Fruit fly (Drosophila melanogaster) whole organism, prepupa: ENCODE results near the gene LanA.

Experiments used
- Blimp-1 ChIP-seq: fragments of 200-800 bp; sonication (Bioruptor generic); optimal IDR thresholded peaks from 3 replicates; lab custom pipeline; 2017; ENCODE audit warnings: missing biosample characterization, missing genetic modification characterization, mild to moderate bottlenecking, moderate library complexity, missing genetic modification reagents
- CG10631 ChIP-seq: fragments of 200-800 bp; sonication (Bioruptor generic); optimal IDR thresholded peaks from 2 replicates; lab custom pipeline; 2016; ENCODE audit warnings: missing biosample characterization, missing genetic modification characterization
- CG11294 ChIP-seq: fragments of 200-800 bp; sonication (Bioruptor generic); IDR thresholded peaks from 2 replicates; pipeline ENCODE4 v1.3.6; 2022; ENCODE audit warnings: missing biosample characterization, missing genetic modification characterization
- CG11762 ChIP-seq: fragments of 200-800 bp; sonication (Bioruptor generic); optimal IDR thresholded peaks from 3 replicates; lab custom pipeline; 2016; ENCODE audit warnings: missing biosample characterization, missing genetic modification characterization; ENCODE audit not compliant: insufficient read depth
- CG11902 ChIP-seq: fragments of 200-800 bp; sonication (Bioruptor generic); optimal IDR thresholded peaks from 3 replicates; lab custom pipeline; 2016; ENCODE audit warnings: missing biosample characterization, missing genetic modification characterization
- CG1621 ChIP-seq: fragments of 200-800 bp; sonication (Bioruptor generic); optimal IDR thresholded peaks from 3 replicates; lab custom pipeline; 2018; ENCODE audit warnings: missing biosample characterization, mild to moderate bottlenecking, missing genetic modification characterization
- CG3032 ChIP-seq: fragments of 200-800 bp; optimal IDR thresholded peaks from 2 replicates; lab custom pipeline; 2019; ENCODE audit warnings: missing biosample characterization, mild to moderate bottlenecking, missing genetic modification characterization, moderate library complexity
- CG31627 ChIP-seq: fragments of 200-800 bp; sonication (Bioruptor generic); optimal IDR thresholded peaks from 3 replicates; lab custom pipeline; 2016; ENCODE audit warnings: missing biosample characterization, missing genetic modification characterization
- CG32006 ChIP-seq: fragments of 200-800 bp; sonication (Bioruptor generic); optimal IDR thresholded peaks from 3 replicates; lab custom pipeline; 2017; ENCODE audit warnings: missing biosample characterization, mild to moderate bottlenecking, missing genetic modification characterization
- CG34406 ChIP-seq: fragments of 200-800 bp; sonication (Bioruptor generic); optimal IDR thresholded peaks from 3 replicates; lab custom pipeline; 2016; ENCODE audit warnings: missing biosample characterization, missing genetic modification characterization
- CG4318 ChIP-seq: fragments of 200-800 bp; sonication (Bioruptor generic); optimal IDR thresholded peaks from 3 replicates; lab custom pipeline; 2017; ENCODE audit warnings: missing biosample characterization, mild to moderate bottlenecking, missing genetic modification characterization
- CG6163 ChIP-seq: fragments of 200-800 bp; sonication (Bioruptor generic); IDR thresholded peaks from 3 replicates; pipeline ENCODE4 v1.3.6; 2022; ENCODE audit warnings: missing biosample characterization, missing genetic modification characterization
- CG6276 ChIP-seq: fragments of 200-800 bp; sonication (Bioruptor generic); optimal IDR thresholded peaks from 2 replicates; lab custom pipeline; 2017; ENCODE audit warnings: missing biosample characterization, mild to moderate bottlenecking, missing genetic modification characterization
- CG6792 ChIP-seq: fragments of 200-800 bp; sonication (Bioruptor generic); optimal IDR thresholded peaks from 3 replicates; lab custom pipeline; 2016; ENCODE audit warnings: missing biosample characterization, missing genetic modification characterization
- CG6808 ChIP-seq: fragments of 200-800 bp; sonication (Bioruptor generic); optimal IDR thresholded peaks from 3 replicates; lab custom pipeline; 2017; ENCODE audit warnings: missing biosample characterization, missing genetic modification characterization, mild to moderate bottlenecking, moderate library complexity, missing genetic modification reagents
- CG6854 ChIP-seq: fragments of 200-800 bp; sonication (Bioruptor generic); optimal IDR thresholded peaks from 2 replicates; lab custom pipeline; 2017; ENCODE audit warnings: missing biosample characterization, mild to moderate bottlenecking, missing genetic modification characterization
- CG7368 ChIP-seq: fragments of 200-800 bp; sonication (Bioruptor generic); optimal IDR thresholded peaks from 3 replicates; lab custom pipeline; 2016; ENCODE audit warnings: missing biosample characterization, missing genetic modification characterization
- CG8119 ChIP-seq: fragments of 200-800 bp; sonication (Bioruptor generic); IDR thresholded peaks from 3 replicates; pipeline ENCODE4 v1.3.6; 2022; ENCODE audit warnings: missing biosample characterization, missing genetic modification characterization
- CG8319 ChIP-seq: fragments of 200-800 bp; sonication (Bioruptor generic); optimal IDR thresholded peaks from 3 replicates; lab custom pipeline; 2016; ENCODE audit warnings: missing biosample characterization, missing genetic modification characterization
- CG8632 ChIP-seq: fragments of 200-800 bp; sonication (Bioruptor generic); optimal IDR thresholded peaks from 3 replicates; lab custom pipeline; 2016; ENCODE audit warnings: missing biosample characterization, missing genetic modification characterization
- CG9139 ChIP-seq: fragments of 200-800 bp; sonication (Bioruptor generic); optimal IDR thresholded peaks from 3 replicates; lab custom pipeline; 2017; ENCODE audit warnings: missing biosample characterization, mild to moderate bottlenecking, missing genetic modification characterization
- Eip75B ChIP-seq: fragments of 200-800 bp; sonication (Bioruptor generic); optimal IDR thresholded peaks from 3 replicates; lab custom pipeline; 2016; ENCODE audit warnings: missing biosample characterization, missing genetic modification characterization
- Eip78C ChIP-seq: fragments of 200-800 bp; sonication (Bioruptor generic); peaks from one replicate; lab custom pipeline; 2016; ENCODE audit warnings: missing biosample characterization, missing genetic modification characterization
- Eip93F ChIP-seq: fragments of 200-800 bp; sonication (Bioruptor generic); optimal IDR thresholded peaks from 2 replicates; lab custom pipeline; 2016; ENCODE audit warnings: missing biosample characterization, mild to moderate bottlenecking, missing genetic modification characterization
- Ets21C ChIP-seq: fragments of 200-800 bp; sonication (Bioruptor generic); optimal IDR thresholded peaks from 3 replicates; lab custom pipeline; 2016; ENCODE audit warnings: missing biosample characterization, missing genetic modification characterization
- Ets96B ChIP-seq: fragments of 200-800 bp; optimal IDR thresholded peaks from 2 replicates; lab custom pipeline; 2019; ENCODE audit warnings: missing biosample characterization, mild to moderate bottlenecking, missing genetic modification characterization, moderate library complexity
- Gug ChIP-seq: fragments of 200-800 bp; sonication (Bioruptor generic); IDR thresholded peaks from 2 replicates; pipeline ENCODE4 v1.3.6; 2022; ENCODE audit warnings: missing biosample characterization, missing genetic modification characterization
- Hr38 ChIP-seq: sonication (Bioruptor generic); optimal IDR thresholded peaks from 2 replicates; lab custom pipeline; 2016; ENCODE audit warnings: missing biosample characterization, missing genetic modification characterization
- Hr39 ChIP-seq: fragments of 200-800 bp; sonication (Bioruptor generic); optimal IDR thresholded peaks from 2 replicates; lab custom pipeline; 2016; ENCODE audit warnings: missing biosample characterization, missing genetic modification characterization
- Hr4 ChIP-seq: fragments of 200-800 bp; sonication (Bioruptor generic); optimal IDR thresholded peaks from 3 replicates; lab custom pipeline; 2016; ENCODE audit warnings: missing biosample characterization, missing genetic modification characterization
- Lpt ChIP-seq: fragments of 200-800 bp; sonication (Bioruptor generic); optimal IDR thresholded peaks from 3 replicates; lab custom pipeline; 2016; ENCODE audit warnings: missing biosample characterization, missing genetic modification characterization
- Met ChIP-seq: fragments of 200-800 bp; sonication (Bioruptor generic); optimal IDR thresholded peaks from 3 replicates; lab custom pipeline; 2016; ENCODE audit warnings: missing biosample characterization, missing genetic modification characterization
- Smox ChIP-seq: fragments of 200-800 bp; sonication (Bioruptor generic); optimal IDR thresholded peaks from 3 replicates; lab custom pipeline; 2016; ENCODE audit warnings: missing biosample characterization, missing genetic modification characterization
- Sox102F ChIP-seq: fragments of 200-800 bp; sonication (Bioruptor generic); optimal IDR thresholded peaks from 2 replicates; lab custom pipeline; 2016; ENCODE audit warnings: missing biosample characterization, mild to moderate bottlenecking, missing genetic modification characterization
- Sox15 ChIP-seq: fragments of 200-800 bp; sonication (Bioruptor generic); optimal IDR thresholded peaks from 3 replicates; lab custom pipeline; 2016; ENCODE audit warnings: missing biosample characterization, missing genetic modification characterization
- achi ChIP-seq: fragments of 200-800 bp; sonication (Bioruptor generic); optimal IDR thresholded peaks from 3 replicates; lab custom pipeline; 2016; ENCODE audit warnings: missing biosample characterization, missing genetic modification characterization
- acj6 ChIP-seq: fragments of 200-800 bp; sonication (Bioruptor generic); optimal IDR thresholded peaks from 3 replicates; lab custom pipeline; 2016; ENCODE audit warnings: missing biosample characterization, missing genetic modification characterization
- cyc ChIP-seq: fragments of 200-800 bp; sonication (Bioruptor generic); optimal IDR thresholded peaks from 3 replicates; lab custom pipeline; 2016; ENCODE audit warnings: missing biosample characterization, missing genetic modification characterization
- dac ChIP-seq: fragments of 200-800 bp; sonication (Bioruptor generic); optimal IDR thresholded peaks from 2 replicates; lab custom pipeline; 2017; ENCODE audit warnings: missing biosample characterization, mild to moderate bottlenecking, missing genetic modification characterization
- dsx ChIP-seq: fragments of 200-800 bp; optimal IDR thresholded peaks from 3 replicates; lab custom pipeline; 2019; ENCODE audit warnings: missing biosample characterization, mild to moderate bottlenecking, missing genetic modification characterization, moderate library complexity; ENCODE audit not compliant: poor library complexity, severe bottlenecking
- eg ChIP-seq: fragments of 200-800 bp; sonication (Bioruptor generic); IDR thresholded peaks from 3 replicates; pipeline ENCODE4 v1.3.6; 2022; ENCODE audit warnings: missing biosample characterization, missing genetic modification characterization
- esn ChIP-seq: fragments of 200-800 bp; sonication (Bioruptor generic); optimal IDR thresholded peaks from 2 replicates; lab custom pipeline; 2016; ENCODE audit warnings: missing biosample characterization, mild to moderate bottlenecking, missing genetic modification characterization, moderate library complexity
- fkh ChIP-seq: fragments of 200-800 bp; sonication (Bioruptor generic); optimal IDR thresholded peaks from 3 replicates; lab custom pipeline; 2017; ENCODE audit warnings: missing biosample characterization, mild to moderate bottlenecking, missing genetic modification characterization, moderate library complexity
- net ChIP-seq: fragments of 200-800 bp; sonication (Bioruptor generic); optimal IDR thresholded peaks from 3 replicates; lab custom pipeline; 2016; ENCODE audit warnings: missing biosample characterization, missing genetic modification characterization
- pdm3 ChIP-seq: fragments of 200-800 bp; sonication (Bioruptor generic); optimal IDR thresholded peaks from 3 replicates; lab custom pipeline; 2016; ENCODE audit warnings: missing biosample characterization, missing genetic modification characterization
- salr ChIP-seq, 2 experiments: fragments of 200-800 bp; sonication (Bioruptor generic); optimal IDR thresholded peaks; 3 replicates each; lab custom pipeline; 2016 to 2018; ENCODE audit warnings: missing biosample characterization in 2 of 2, missing genetic modification characterization in 2 of 2, mild to moderate bottlenecking in 1 of 2
- spab ChIP-seq: fragments of 200-800 bp; sonication (Bioruptor generic); optimal IDR thresholded peaks from 2 replicates; lab custom pipeline; 2017; ENCODE audit warnings: missing biosample characterization, mild to moderate bottlenecking, missing genetic modification characterization, missing genetic modification reagents
- ss ChIP-seq, 2 experiments: fragments of 200-800 bp; sonication (Bioruptor generic); optimal IDR thresholded peaks; 2 replicates in 1 of 2; 3 replicates in 1 of 2; lab custom pipeline; 2017 to 2018; ENCODE audit warnings: mild to moderate bottlenecking in 2 of 2, missing biosample characterization in 2 of 2, missing genetic modification characterization in 2 of 2, moderate library complexity in 1 of 2
- svp ChIP-seq: fragments of 200-800 bp; sonication (Bioruptor generic); peaks from one replicate; lab custom pipeline; 2016; ENCODE audit warnings: missing biosample characterization, missing genetic modification characterization
- vri ChIP-seq: fragments of 200-800 bp; sonication (Bioruptor generic); optimal IDR thresholded peaks from 3 replicates; lab custom pipeline; 2016; ENCODE audit warnings: missing biosample characterization, mild to moderate bottlenecking, missing genetic modification characterization

Gene LanA

DNA sequence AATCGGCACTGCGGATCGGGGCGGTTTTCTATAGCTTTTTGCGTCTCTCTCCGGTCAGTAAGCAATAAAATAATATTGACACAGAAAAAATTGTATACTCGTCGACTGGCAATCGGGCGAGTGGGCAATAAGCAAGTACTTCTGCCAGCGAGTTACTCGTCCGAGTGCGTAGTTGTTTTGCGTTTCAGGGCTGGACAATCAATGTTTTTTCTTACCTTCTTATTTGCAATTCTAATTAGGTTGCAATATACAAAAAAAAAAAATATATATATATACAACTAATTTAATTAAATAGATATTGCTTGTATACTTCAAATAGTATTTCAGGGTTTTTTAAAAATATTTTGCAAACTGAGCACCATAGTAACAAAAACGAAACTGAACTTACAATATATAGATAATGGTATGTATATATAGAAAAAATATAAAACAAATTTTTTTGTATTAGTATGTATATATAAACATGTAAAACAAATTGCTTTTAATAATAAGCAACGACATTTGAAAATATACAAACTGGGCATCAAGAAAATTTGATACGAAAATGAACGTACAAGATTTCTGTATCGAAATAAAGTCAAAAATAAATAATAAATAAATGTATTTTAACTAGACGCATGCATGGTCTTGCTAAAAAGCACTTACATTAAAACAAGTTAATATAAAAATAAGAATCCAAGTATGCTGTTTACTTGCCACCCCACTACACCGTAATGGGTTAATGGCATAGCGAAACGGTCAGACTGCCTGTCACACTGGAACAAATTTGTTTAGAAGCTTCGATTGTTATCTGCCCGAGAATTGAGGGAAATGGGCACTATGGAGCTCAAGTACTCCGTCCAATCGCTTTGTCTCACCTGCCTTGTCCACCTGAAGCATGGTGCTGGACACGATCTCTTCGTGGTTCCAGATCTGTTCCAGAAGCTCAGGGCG, 28.6 kb downstream of the LanA start, which contains the start of the genes D19A and CG7386:
TSS of gene D19A (minus strand) at position 129 of the 933 bp plus-strand sequence.
TSS of gene CG7386 (plus strand) at position 751 of the 933 bp plus-strand sequence.
- TF ChIP-seq CG3032 (peak; percentile 42), cyc (GFP tag; lab: Kevin White, UChicago) (peak; percentile 46), CG4318 (no peak), CG10631 (GFP tag; lab: Kevin White, UChicago) (peak; percentile 58), CG6808 (no peak), Gug (GFP tag; lab: Robert Waterston, UW) (peak; percentile 42), Ets21C (GFP tag; lab: Kevin White, UChicago) (peak; percentile 46), CG32006 (GFP tag; lab: Kevin White, UChicago) (peak; percentile 56), ss (GFP tag; optimal IDR thresholded peaks at IDR 0.05; lab: Kevin White, UChicago) (peak; percentile 17 to 35), CG1621 (tag; lab: Kevin White, UChicago) (peak; percentile 21), net (GFP tag; lab: Kevin White, UChicago) (no peak), CG8632 (GFP tag; lab: Kevin White, UChicago) (peak; percentile 32), Sox15 (GFP tag; lab: Kevin White, UChicago) (peak; percentile 20), dac (GFP tag; lab: Kevin White, UChicago) (no peak), Met (GFP tag; lab: Kevin White, UChicago) (peak; percentile 59), Sox102F (GFP tag; lab: Kevin White, UChicago) (no peak), esn (peak; percentile 67), CG11762 (GFP tag; lab: Kevin White, UChicago) (peak; percentile 25), Ets96B (tag; lab: Kevin White, UChicago) (peak; percentile 11), pdm3 (GFP tag; lab: Kevin White, UChicago) (peak; percentile 69), Hr38 (no peak), Smox (GFP tag; lab: Kevin White, UChicago) (no peak), dsx (GFP tag; lab: Kevin White, UChicago) (peak; percentile 19), CG6854 (GFP tag; lab: Kevin White, UChicago) (no peak), CG11294 (no peak), svp (GFP tag; lab: Kevin White, UChicago) (peak; percentile 89), CG6792 (peak; percentile 34), vri (GFP tag; lab: Kevin White, UChicago) (no peak), CG34406 (GFP tag; lab: Kevin White, UChicago) (peak; percentile 38), Lpt (GFP tag; lab: Kevin White, UChicago) (peak; percentile 10), CG9139 (no peak), Eip78C (GFP tag; lab: Kevin White, UChicago) (peak; percentile 61), Blimp-1 (no peak), CG6276 (GFP tag; lab: Kevin White, UChicago) (no peak), spab (GFP tag; lab: Kevin White, UChicago) (no peak), Hr39 (peak; percentile 71), Eip93F (no peak), CG8119 (GFP tag; lab: Robert Waterston, UW) (peak; percentile 25; the same call in 1 of the 3 replicates), Hr4 (GFP tag; lab: Kevin White, UChicago) (peak; percentile 49), Eip75B (GFP tag; lab: Kevin White, UChicago) (no peak), CG6163 (GFP tag; lab: Robert Waterston, UW) (peak; percentile 66), CG7368 (no peak), CG11902 (GFP tag; lab: Kevin White, UChicago) (peak; percentile 26), CG31627 (GFP tag; lab: Kevin White, UChicago) (peak; percentile 69), salr (GFP tag; optimal IDR thresholded peaks at IDR 0.05; lab: Kevin White, UChicago) (peak in 1 of 2 experiments; percentile 40), acj6 (GFP tag; lab: Kevin White, UChicago) (peak; percentile 42), achi (GFP tag; lab: Kevin White, UChicago) (peak; percentile 56), CG8319 (GFP tag; lab: Kevin White, UChicago) (no peak), fkh (peak; percentile 89), eg (GFP tag; lab: Robert Waterston, UW) (peak; percentile 53; the same call in 2 of the 3 replicates)
